Worm (Caenorhabditis elegans): Measurements from ENCODE around the gene Y6D1A.2.

DNA sequence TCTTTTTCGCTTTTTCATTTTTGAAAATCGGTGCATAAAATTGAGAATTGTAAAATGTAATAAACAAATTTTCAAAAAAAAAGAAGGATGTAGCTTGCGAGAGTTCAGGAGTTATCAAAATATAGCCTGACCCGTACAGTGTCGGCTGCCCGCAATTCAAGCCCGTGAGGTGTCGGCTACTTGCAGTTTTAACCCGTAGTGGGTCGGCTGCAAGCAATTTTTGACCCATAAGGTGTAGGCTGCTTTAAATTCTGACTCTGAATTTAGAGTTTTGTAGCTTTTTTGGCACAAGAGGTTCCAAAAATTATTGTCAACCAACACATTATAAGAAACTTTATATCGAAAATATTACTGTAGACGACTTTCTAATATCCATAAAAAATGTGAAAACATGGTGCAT is 26.2 kb upstream of the Y6D1A.2 start:
- TF ChIP-seq dao-5 (tag; optimal IDR thresholded peaks at IDR 0.05) (no peak), him-1 (tag; optimal IDR thresholded peaks at IDR 0.05) (no peak), W03F9.2 (tag; optimal IDR thresholded peaks at IDR 0.05) (no peak)
